Worm (Caenorhabditis elegans) whole organism, midembryonic: Measurements from ENCODE around the gene M05D6.1.

ENCODE experiments used
- cog-1 ChIP-seq: sonication (generic microtip); optimal IDR thresholded peaks from 2 replicates; lab custom pipeline; 2016; ENCODE audit warnings: missing genetic modification characterization, missing compliant biosample characterization
- flt-1 ChIP-seq: fragments of 200-800 bp; sonication (Bioruptor generic); IDR thresholded peaks from 2 replicates; pipeline ENCODE4 v1.3.6; 2022; ENCODE audit warnings: missing genetic modification characterization, missing compliant biosample characterization
- klf-2 ChIP-seq: fragments of 200-800 bp; sonication (Bioruptor generic); conservative IDR thresholded peaks from 2 replicates; pipeline ENCODE4 v1.3.6; 2022; ENCODE audit warnings: missing genetic modification reagents, missing genetic modification characterization, missing compliant biosample characterization
- ref-1 ChIP-seq: fragments of 200-800 bp; sonication (Bioruptor generic); conservative IDR thresholded peaks from 2 replicates; pipeline ENCODE4 v1.3.6; 2022; ENCODE audit warnings: missing genetic modification reagents, missing genetic modification characterization, missing compliant biosample characterization
- ztf-23 ChIP-seq: fragments of 200-800 bp; sonication (Bioruptor generic); IDR thresholded peaks from 2 replicates; pipeline ENCODE4 v1.3.6; 2022; ENCODE audit warnings: missing genetic modification reagents, missing genetic modification characterization, missing compliant biosample characterization

ce11 chrII:8481033-8481708, 6.0 kb upstream of the M05D6.1 start:
- TF ChIP-seq flt-1 (GFP tag; lab: Robert Waterston, UW) (no peak), cog-1 (tag; lab: Kevin White, UChicago) (no peak), klf-2 (GFP tag; lab: Robert Waterston, UW) (no peak), ref-1 (GFP tag; lab: Robert Waterston, UW) (no peak), ztf-23 (GFP tag; lab: Robert Waterston, UW) (no peak)
